Fruit fly (Drosophila melanogaster) whole organism, pupa: Measurements from ENCODE around the gene Gagr.
A peak's percentile ranks its signal among the peaks of the same experiment; 100 is the strongest.

Experiments used
- CG12605 ChIP-seq: fragments of 200-800 bp; sonication (Bioruptor generic); IDR thresholded peaks from 2 replicates; pipeline ENCODE4 v1.3.6; 2022; ENCODE audit warnings: missing biosample characterization, missing genetic modification characterization
- CG14655 ChIP-seq: fragments of 200-800 bp; sonication (Bioruptor generic); optimal IDR thresholded peaks from 3 replicates; lab custom pipeline; 2017; ENCODE audit warnings: mild to moderate bottlenecking, missing biosample characterization, missing genetic modification reagents, missing genetic modification characterization
- CG34367 ChIP-seq: fragments of 200-800 bp; sonication (Bioruptor generic); optimal IDR thresholded peaks from 2 replicates; lab custom pipeline; 2018; ENCODE audit warnings: missing biosample characterization, mild to moderate bottlenecking, missing genetic modification characterization
- CG4496 ChIP-seq: fragments of 200-800 bp; sonication (Bioruptor generic); IDR thresholded peaks from 3 replicates; pipeline ENCODE4 v1.3.6; 2022; ENCODE audit warnings: missing biosample characterization, missing genetic modification characterization
- D1 ChIP-seq: fragments of 200-800 bp; sonication (Bioruptor generic); optimal IDR thresholded peaks from 2 replicates; lab custom pipeline; 2018; ENCODE audit warnings: missing biosample characterization, mild to moderate bottlenecking, missing genetic modification characterization, moderate library complexity
- EcR ChIP-seq: fragments of 200-800 bp; sonication (Bioruptor generic); optimal IDR thresholded peaks from 3 replicates; lab custom pipeline; 2019; ENCODE audit warnings: missing biosample characterization, missing genetic modification characterization, mild to moderate bottlenecking, moderate library complexity, missing genetic modification reagents
- Pif1A ChIP-seq: fragments of 200-800 bp; sonication (Bioruptor generic); optimal IDR thresholded peaks from 3 replicates; lab custom pipeline; 2016; ENCODE audit warnings: missing biosample characterization, missing genetic modification characterization
- Pif1B ChIP-seq: fragments of 200-800 bp; sonication (Bioruptor generic); optimal IDR thresholded peaks from 3 replicates; lab custom pipeline; 2016; ENCODE audit warnings: missing biosample characterization, missing genetic modification characterization
- fd96Ca ChIP-seq: fragments of 200-800 bp; sonication (Bioruptor generic); IDR thresholded peaks from 3 replicates; pipeline ENCODE4 v1.3.6; 2022; ENCODE audit warnings: missing biosample characterization, missing genetic modification characterization

DNA sequence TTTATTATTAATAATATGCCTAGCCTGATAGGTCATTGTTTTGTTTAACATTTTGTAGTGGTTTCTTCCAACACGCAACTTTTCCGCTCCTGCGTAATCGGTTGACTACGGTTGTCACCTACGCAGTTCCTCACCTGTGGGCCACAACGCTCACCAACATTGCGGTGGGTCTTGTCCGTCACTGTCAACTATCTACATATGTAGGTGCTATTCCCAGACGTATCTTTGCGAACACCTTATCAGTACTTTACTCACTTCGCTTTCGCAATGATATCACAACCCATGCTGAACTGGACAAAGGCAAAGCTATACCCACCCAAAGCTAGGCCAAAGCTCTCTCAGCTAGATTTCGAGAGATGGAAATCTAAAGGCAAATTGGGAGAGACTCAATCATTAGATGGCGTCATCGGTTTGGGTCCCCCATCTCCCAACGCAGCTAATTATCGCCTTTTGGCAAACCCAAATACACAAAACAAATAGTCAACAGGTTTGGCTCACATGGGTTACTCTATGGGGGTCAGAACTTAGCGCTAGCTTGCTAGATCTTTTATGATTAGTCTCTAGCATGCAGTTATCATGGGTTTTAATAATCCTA, 38.1 kb upstream of the Gagr start:
- TF ChIP-seq Pif1B (GFP tag; lab: Kevin White, UChicago) (no peak), Pif1A (GFP tag; lab: Kevin White, UChicago) (no peak), CG12605 (GFP tag; lab: Robert Waterston, UW) (no peak), D1 (tag; lab: Kevin White, UChicago) (no peak), CG14655 (GFP tag; lab: Kevin White, UChicago) (no peak), CG34367 (tag; lab: Kevin White, UChicago) (no peak), EcR (GFP tag; lab: Kevin White, UChicago) (no peak), fd96Ca (GFP tag; lab: Robert Waterston, UW) (0 out of 3 replicates have a peak, but pooled peaks have one; percentile 9), CG4496 (GFP tag; lab: Robert Waterston, UW) (no peak)
